Worm (Caenorhabditis elegans) whole organism, L1 larva: ENCODE measurements around the gene C18B2.2.

ENCODE experiments used
- C04F5.9 ChIP-seq: sonication (generic microtip); optimal IDR thresholded peaks from 2 replicates; lab custom pipeline; 2016; ENCODE audit warnings: missing genetic modification characterization, missing compliant biosample characterization
- C34B4.2 ChIP-seq: sonication (generic microtip); optimal IDR thresholded peaks from 2 replicates; lab custom pipeline; 2017; ENCODE audit warnings: mild to moderate bottlenecking, missing genetic modification characterization, missing compliant biosample characterization
- F16B12.6 ChIP-seq: fragments of 150-350 bp; optimal IDR thresholded peaks from 2 replicates; lab custom pipeline; 2014; ENCODE audit warnings: missing biosample characterization, missing genetic modification characterization
- ama-1 ChIP-seq: fragments of 150-350 bp; optimal IDR thresholded peaks from 2 replicates; lab custom pipeline; 2014
- blmp-1 ChIP-seq: fragments of 150-350 bp; optimal IDR thresholded peaks from 2 replicates; lab custom pipeline; 2014; ENCODE audit warnings: missing biosample characterization, missing genetic modification characterization
- ceh-63 ChIP-seq: fragments of 200-800 bp; sonication (Bioruptor generic); optimal IDR thresholded peaks from 2 replicates; lab custom pipeline; 2018; ENCODE audit warnings: mild to moderate bottlenecking, missing genetic modification characterization, missing compliant biosample characterization
- ceh-8 ChIP-seq: fragments of 200-800 bp; sonication (Bioruptor generic); optimal IDR thresholded peaks from 2 replicates; lab custom pipeline; 2018; ENCODE audit warnings: mild to moderate bottlenecking, missing genetic modification characterization, moderate library complexity, missing compliant biosample characterization
- ceh-82 ChIP-seq, 3 experiments: fragments of 150-350 bp in 1 of 3; sonication (generic microtip) in 2 of 3; optimal IDR thresholded peaks; 2 replicates each; lab custom pipeline; 2014 to 2017; ENCODE audit warnings: missing biosample characterization in 3 of 3, missing genetic modification characterization in 3 of 3
- ces-1 ChIP-seq: fragments of 150-350 bp; optimal IDR thresholded peaks from 2 replicates; lab custom pipeline; 2014; ENCODE audit warnings: missing biosample characterization, missing genetic modification reagents, missing genetic modification characterization
- dpl-1 ChIP-seq, 3 experiments: fragments of 150-350 bp in 2 of 3; sonication (generic microtip) in 1 of 3; optimal IDR thresholded peaks; 2 replicates each; lab custom pipeline; 2014 to 2017; ENCODE audit warnings: missing biosample characterization in 3 of 3, missing genetic modification characterization in 3 of 3, missing genetic modification reagents in 3 of 3
- egl-13 ChIP-seq: sonication (generic microtip); optimal IDR thresholded peaks from 2 replicates; lab custom pipeline; 2016; ENCODE audit warnings: missing genotype, missing genetic modification reagents, missing genetic modification characterization, missing compliant biosample characterization
- egl-27 ChIP-seq, 2 experiments: fragments of 150-350 bp in 1 of 2; sonication (generic microtip); optimal IDR thresholded peaks; 3 replicates each; lab custom pipeline; 2017 to 2018; ENCODE audit warnings: missing biosample characterization in 2 of 2, missing genetic modification characterization in 2 of 2, missing genetic modification reagents in 2 of 2
- elt-2 ChIP-seq: sonication (generic microtip); optimal IDR thresholded peaks from 2 replicates; lab custom pipeline; 2016; ENCODE audit warnings: missing genetic modification characterization, mild to moderate bottlenecking, inconsistent platforms, missing compliant biosample characterization, missing genetic modification reagents
- elt-3 ChIP-seq, 6 experiments: fragments of 150-350 bp in 1 of 6; sonication (generic microtip); optimal IDR thresholded peaks; 2 replicates each; lab custom pipeline; 2017 to 2018; ENCODE audit warnings: missing biosample characterization in 6 of 6, missing genetic modification characterization in 6 of 6, inconsistent platforms in 1 of 6
- fkh-4 ChIP-seq: sonication (generic microtip); optimal IDR thresholded peaks from 2 replicates; lab custom pipeline; 2016; ENCODE audit warnings: missing compliant biosample characterization, missing genetic modification characterization, borderline replicate concordance
- grh-1 ChIP-seq: fragments of 200-800 bp; sonication (Bioruptor generic); IDR thresholded peaks from 2 replicates; pipeline ENCODE4 v1.3.6; 2022; ENCODE audit warnings: missing genetic modification reagents, missing genetic modification characterization, missing compliant biosample characterization
- irx-1 ChIP-seq: sonication (generic microtip); optimal IDR thresholded peaks from 2 replicates; lab custom pipeline; 2016; ENCODE audit warnings: missing genetic modification characterization, missing compliant biosample characterization
- isw-1 ChIP-seq: fragments of 200-800 bp; sonication (Bioruptor generic); IDR thresholded peaks from 2 replicates; pipeline ENCODE4 v1.3.6; 2022; ENCODE audit warnings: missing genetic modification characterization, missing compliant biosample characterization
- jun-1 ChIP-seq: fragments of 150-350 bp; optimal IDR thresholded peaks from 2 replicates; lab custom pipeline; 2014; ENCODE audit warnings: missing biosample characterization, missing genetic modification reagents, missing genetic modification characterization
- lin-35 ChIP-seq, 2 experiments: fragments of 150-350 bp; optimal IDR thresholded peaks; 2 replicates each; lab custom pipeline; 2014; ENCODE audit warnings: missing biosample characterization in 2 of 2, missing genetic modification characterization in 2 of 2, missing genetic modification reagents in 2 of 2
- lsy-2 ChIP-seq, 2 experiments: fragments of 150-350 bp; optimal IDR thresholded peaks; 2 replicates each; lab custom pipeline; 2014; ENCODE audit warnings: missing biosample characterization in 2 of 2, missing genetic modification characterization in 2 of 2
- mab-9 ChIP-seq: fragments of 200-800 bp; sonication (Bioruptor generic); IDR thresholded peaks from 2 replicates; pipeline ENCODE4 v1.3.6; 2022; ENCODE audit warnings: missing genetic modification reagents, missing genetic modification characterization, missing compliant biosample characterization
- mdl-1 ChIP-seq, 2 experiments: fragments of 150-350 bp; optimal IDR thresholded peaks; 2 replicates each; lab custom pipeline; 2014 to 2017; ENCODE audit warnings: missing biosample characterization in 2 of 2, missing genetic modification characterization in 2 of 2, inconsistent platforms in 1 of 2
- mef-2 ChIP-seq: fragments of 150-350 bp; optimal IDR thresholded peaks from 2 replicates; lab custom pipeline; 2014; ENCODE audit warnings: missing biosample characterization, missing genetic modification characterization
- mep-1 ChIP-seq: fragments of 150-350 bp; optimal IDR thresholded peaks from 2 replicates; lab custom pipeline; 2014; ENCODE audit warnings: missing biosample characterization, missing genetic modification characterization
- nhr-12 ChIP-seq: sonication (generic microtip); optimal IDR thresholded peaks from 2 replicates; lab custom pipeline; 2017; ENCODE audit warnings: missing biosample characterization, missing genetic modification characterization
- nhr-19 ChIP-seq: fragments of 200-800 bp; sonication (Bioruptor generic); conservative IDR thresholded peaks from 2 replicates; pipeline ENCODE4 v1.3.6; 2022; ENCODE audit warnings: missing genetic modification characterization, missing compliant biosample characterization
- nhr-77 ChIP-seq: fragments of 150-350 bp; optimal IDR thresholded peaks from 2 replicates; lab custom pipeline; 2014; ENCODE audit warnings: missing biosample characterization, missing genetic modification characterization
- nhr-84 ChIP-seq: sonication (generic microtip); optimal IDR thresholded peaks from 2 replicates; lab custom pipeline; 2017; ENCODE audit warnings: missing biosample characterization, missing genetic modification characterization
- pag-3 ChIP-seq: sonication (generic microtip); optimal IDR thresholded peaks from 2 replicates; lab custom pipeline; 2017; ENCODE audit warnings: missing genetic modification characterization, mild to moderate bottlenecking, missing compliant biosample characterization, antibody characterized with exemption, borderline replicate concordance; ENCODE audit not compliant: insufficient read depth
- pax-3 ChIP-seq: fragments of 200-800 bp; sonication (Bioruptor generic); optimal IDR thresholded peaks from 2 replicates; lab custom pipeline; 2018; ENCODE audit warnings: mild to moderate bottlenecking, missing genetic modification characterization, moderate library complexity, missing compliant biosample characterization
- pqm-1 ChIP-seq: sonication (generic microtip); optimal IDR thresholded peaks from 3 replicates; lab custom pipeline; 2017; ENCODE audit warnings: missing biosample characterization, missing genetic modification characterization
- rnt-1 ChIP-seq: sonication (generic microtip); optimal IDR thresholded peaks from 2 replicates; lab custom pipeline; 2016; ENCODE audit warnings: mild to moderate bottlenecking, missing genetic modification characterization, moderate library complexity, missing compliant biosample characterization
- skn-1 ChIP-seq: fragments of 150-350 bp; optimal IDR thresholded peaks from 2 replicates; lab custom pipeline; 2014; ENCODE audit warnings: missing biosample characterization, missing genetic modification characterization
- sox-4 ChIP-seq: sonication (generic microtip); optimal IDR thresholded peaks from 2 replicates; lab custom pipeline; 2016; ENCODE audit warnings: missing genetic modification characterization, missing compliant biosample characterization
- tlp-1 ChIP-seq: fragments of 150-350 bp; optimal IDR thresholded peaks from 2 replicates; lab custom pipeline; 2014; ENCODE audit warnings: missing biosample characterization, missing genetic modification characterization
- unc-130 ChIP-seq: fragments of 150-350 bp; optimal IDR thresholded peaks from 2 replicates; lab custom pipeline; 2017; ENCODE audit warnings: missing biosample characterization, missing genetic modification characterization, inconsistent platforms
- unc-62 ChIP-seq: fragments of 150-350 bp; optimal IDR thresholded peaks from 2 replicates; lab custom pipeline; 2014; ENCODE audit warnings: missing biosample characterization, missing genetic modification reagents, missing genetic modification characterization
- unc-98 ChIP-seq: fragments of 200-800 bp; sonication (Bioruptor generic); IDR thresholded peaks from 2 replicates; pipeline ENCODE4 v1.3.6; 2022; ENCODE audit warnings: missing genetic modification characterization, missing compliant biosample characterization
- zip-4 ChIP-seq: fragments of 200-800 bp; sonication (Bioruptor generic); optimal IDR thresholded peaks from 2 replicates; lab custom pipeline; 2018; ENCODE audit warnings: mild to moderate bottlenecking, missing genetic modification characterization, moderate library complexity, missing compliant biosample characterization

Gene C18B2.2

ce11 chrX:3650100-3650809 lies 27.0 kb downstream of the C18B2.2 start, which contains the start of the genes sax-1 and R11G1.2 (continued):
- TF ChIP-seq pag-3 (tag; lab: Kevin White, UChicago) (no peak), elt-2 (tag; lab: Kevin White, UChicago) (peak; percentile 6), blmp-1 (tag; lab: Kevin White, UChicago) (peak; percentile 85), nhr-77 (tag; lab: Kevin White, UChicago) (no peak), irx-1 (tag; lab: Kevin White, UChicago) (peak; percentile 27), ceh-63 (no peak), mep-1 (tag; lab: Kevin White, UChicago) (peak; percentile 80), dpl-1 (GFP tag; optimal IDR thresholded peaks at IDR 0.05; lab: Kevin White, UChicago) (peak in 2 of 3 experiments; percentile 35 to 43), grh-1 (GFP tag; lab: Robert Waterston, UW) (no peak), nhr-84 (tag; lab: Kevin White, UChicago) (no peak), nhr-19 (GFP tag; lab: Robert Waterston, UW) (peak; percentile 42; the same call in 1 of the 2 replicates), lsy-2 (tag; optimal IDR thresholded peaks at IDR 0.05; lab: Kevin White, UChicago) (peak; percentile 58 to 59), lin-35 (GFP tag; optimal IDR thresholded peaks at IDR 0.05; lab: Kevin White, UChicago) (peak; percentile 36 to 67), egl-27 (tag; optimal IDR thresholded peaks at IDR 0.05; lab: Kevin White, UChicago) (no peak), elt-3 (tag; optimal IDR thresholded peaks at IDR 0.05; lab: Kevin White, UChicago) (no peak), unc-98 (GFP tag; lab: Robert Waterston, UW) (no peak), ama-1 (lab: Kevin White, UChicago) (no peak)

- TF ChIP-seq jun-1 (tag; lab: Kevin White, UChicago): no peak
- no peak for TF ChIP-seq fkh-4
- no peak for TF ChIP-seq C34B4.2
- TF ChIP-seq C04F5.9 (tag; lab: Kevin White, UChicago): no peak
- TF ChIP-seq ces-1 (GFP tag; lab: Kevin White, UChicago): no peak
- TF ChIP-seq mef-2 (tag; lab: Kevin White, UChicago): no peak
- no peak for TF ChIP-seq unc-62 (GFP tag; lab: Kevin White, UChicago)
- no peak for TF ChIP-seq F16B12.6 (tag; lab: Kevin White, UChicago)
- no peak for TF ChIP-seq rnt-1 (tag; lab: Kevin White, UChicago)
- TF ChIP-seq isw-1 (GFP tag; lab: Robert Waterston, UW): no peak
- no peak for TF ChIP-seq skn-1 (tag; lab: Kevin White, UChicago)
- TF ChIP-seq egl-13 (tag; lab: Kevin White, UChicago): no peak
- TF ChIP-seq nhr-12 (tag; lab: Kevin White, UChicago): no peak
Measured at ce11 chrX:3654623-3655022, 31.4 kb downstream of the C18B2.2 start, which contains the start of gene R11G1.11. R11G1.11 (plus strand) TSS chrX:3654923.

ce11 chrX:3655972-3656371 lies 32.7 kb downstream of the C18B2.2 start, which contains the start of gene R11G1.7:
R11G1.7 (plus strand) TSS chrX:3656272.
- TF ChIP-seq elt-2 (tag; lab: Kevin White, UChicago) (no peak), pqm-1 (tag; lab: Kevin White, UChicago) (no peak), zip-4 (GFP tag; lab: Kevin White, UChicago) (no peak), ceh-82 (tag; optimal IDR thresholded peaks at IDR 0.05; lab: Kevin White, UChicago) (no peak), tlp-1 (tag; lab: Kevin White, UChicago) (no peak), pax-3 (tag; lab: Kevin White, UChicago) (no peak), ceh-8 (no peak), unc-62 (GFP tag; lab: Kevin White, UChicago) (no peak), unc-130 (tag; lab: Kevin White, UChicago) (no peak), mdl-1 (tag; optimal IDR thresholded peaks at IDR 0.05; lab: Kevin White, UChicago) (no peak), mab-9 (GFP tag; lab: Robert Waterston, UW) (no peak), blmp-1 (tag; lab: Kevin White, UChicago) (no peak), sox-4 (tag; lab: Kevin White, UChicago) (no peak)
- TF ChIP-seq, all 84 proteins: peak for 0
